Fruit fly (Drosophila melanogaster) whole organism, prepupa: ENCODE results near the gene CG9702.

ENCODE experiments used
- Blimp-1 ChIP-seq: fragments of 200-800 bp; sonication (Bioruptor generic); optimal IDR thresholded peaks from 3 replicates; lab custom pipeline; 2017; ENCODE audit warnings: missing biosample characterization, missing genetic modification characterization, mild to moderate bottlenecking, moderate library complexity, missing genetic modification reagents
- CG10631 ChIP-seq: fragments of 200-800 bp; sonication (Bioruptor generic); optimal IDR thresholded peaks from 2 replicates; lab custom pipeline; 2016; ENCODE audit warnings: missing biosample characterization, missing genetic modification characterization
- CG10669 ChIP-seq: fragments of 200-800 bp; sonication (Bioruptor generic); optimal IDR thresholded peaks from 3 replicates; lab custom pipeline; 2018; ENCODE audit warnings: missing biosample characterization, mild to moderate bottlenecking, missing genetic modification characterization, moderate library complexity
- CG11294 ChIP-seq: fragments of 200-800 bp; sonication (Bioruptor generic); IDR thresholded peaks from 2 replicates; pipeline ENCODE4 v1.3.6; 2022; ENCODE audit warnings: missing biosample characterization, missing genetic modification characterization
- CG11762 ChIP-seq: fragments of 200-800 bp; sonication (Bioruptor generic); optimal IDR thresholded peaks from 3 replicates; lab custom pipeline; 2016; ENCODE audit warnings: missing biosample characterization, missing genetic modification characterization; ENCODE audit not compliant: insufficient read depth
- CG11902 ChIP-seq: fragments of 200-800 bp; sonication (Bioruptor generic); optimal IDR thresholded peaks from 3 replicates; lab custom pipeline; 2016; ENCODE audit warnings: missing biosample characterization, missing genetic modification characterization
- CG15336 ChIP-seq: fragments of 200-800 bp; sonication (Bioruptor generic); IDR thresholded peaks from 2 replicates; pipeline ENCODE4 v1.3.6; 2022; ENCODE audit warnings: missing biosample characterization, missing genetic modification characterization
- CG1621 ChIP-seq: fragments of 200-800 bp; sonication (Bioruptor generic); optimal IDR thresholded peaks from 3 replicates; lab custom pipeline; 2018; ENCODE audit warnings: missing biosample characterization, mild to moderate bottlenecking, missing genetic modification characterization
- CG16779 ChIP-seq: fragments of 200-800 bp; sonication (Bioruptor generic); optimal IDR thresholded peaks from 3 replicates; lab custom pipeline; 2017; ENCODE audit warnings: missing biosample characterization, mild to moderate bottlenecking, missing genetic modification characterization
- CG3032 ChIP-seq: fragments of 200-800 bp; optimal IDR thresholded peaks from 2 replicates; lab custom pipeline; 2019; ENCODE audit warnings: missing biosample characterization, mild to moderate bottlenecking, missing genetic modification characterization, moderate library complexity
- CG32006 ChIP-seq: fragments of 200-800 bp; sonication (Bioruptor generic); optimal IDR thresholded peaks from 3 replicates; lab custom pipeline; 2017; ENCODE audit warnings: missing biosample characterization, mild to moderate bottlenecking, missing genetic modification characterization
- CG34406 ChIP-seq: fragments of 200-800 bp; sonication (Bioruptor generic); optimal IDR thresholded peaks from 3 replicates; lab custom pipeline; 2016; ENCODE audit warnings: missing biosample characterization, missing genetic modification characterization
- CG4318 ChIP-seq: fragments of 200-800 bp; sonication (Bioruptor generic); optimal IDR thresholded peaks from 3 replicates; lab custom pipeline; 2017; ENCODE audit warnings: missing biosample characterization, mild to moderate bottlenecking, missing genetic modification characterization
- CG6163 ChIP-seq: fragments of 200-800 bp; sonication (Bioruptor generic); IDR thresholded peaks from 3 replicates; pipeline ENCODE4 v1.3.6; 2022; ENCODE audit warnings: missing biosample characterization, missing genetic modification characterization
- CG6276 ChIP-seq: fragments of 200-800 bp; sonication (Bioruptor generic); optimal IDR thresholded peaks from 2 replicates; lab custom pipeline; 2017; ENCODE audit warnings: missing biosample characterization, mild to moderate bottlenecking, missing genetic modification characterization
- CG6792 ChIP-seq: fragments of 200-800 bp; sonication (Bioruptor generic); optimal IDR thresholded peaks from 3 replicates; lab custom pipeline; 2016; ENCODE audit warnings: missing biosample characterization, missing genetic modification characterization
- CG6808 ChIP-seq: fragments of 200-800 bp; sonication (Bioruptor generic); optimal IDR thresholded peaks from 3 replicates; lab custom pipeline; 2017; ENCODE audit warnings: missing biosample characterization, missing genetic modification characterization, mild to moderate bottlenecking, moderate library complexity, missing genetic modification reagents
- CG6854 ChIP-seq: fragments of 200-800 bp; sonication (Bioruptor generic); optimal IDR thresholded peaks from 2 replicates; lab custom pipeline; 2017; ENCODE audit warnings: missing biosample characterization, mild to moderate bottlenecking, missing genetic modification characterization
- CG7368 ChIP-seq: fragments of 200-800 bp; sonication (Bioruptor generic); optimal IDR thresholded peaks from 3 replicates; lab custom pipeline; 2016; ENCODE audit warnings: missing biosample characterization, missing genetic modification characterization
- CG8119 ChIP-seq: fragments of 200-800 bp; sonication (Bioruptor generic); IDR thresholded peaks from 3 replicates; pipeline ENCODE4 v1.3.6; 2022; ENCODE audit warnings: missing biosample characterization, missing genetic modification characterization
- CG8319 ChIP-seq: fragments of 200-800 bp; sonication (Bioruptor generic); optimal IDR thresholded peaks from 3 replicates; lab custom pipeline; 2016; ENCODE audit warnings: missing biosample characterization, missing genetic modification characterization
- CG9139 ChIP-seq: fragments of 200-800 bp; sonication (Bioruptor generic); optimal IDR thresholded peaks from 3 replicates; lab custom pipeline; 2017; ENCODE audit warnings: missing biosample characterization, mild to moderate bottlenecking, missing genetic modification characterization
- Eip75B ChIP-seq: fragments of 200-800 bp; sonication (Bioruptor generic); optimal IDR thresholded peaks from 3 replicates; lab custom pipeline; 2016; ENCODE audit warnings: missing biosample characterization, missing genetic modification characterization
- Eip78C ChIP-seq: fragments of 200-800 bp; sonication (Bioruptor generic); peaks from one replicate; lab custom pipeline; 2016; ENCODE audit warnings: missing biosample characterization, missing genetic modification characterization
- Eip93F ChIP-seq: fragments of 200-800 bp; sonication (Bioruptor generic); optimal IDR thresholded peaks from 2 replicates; lab custom pipeline; 2016; ENCODE audit warnings: missing biosample characterization, mild to moderate bottlenecking, missing genetic modification characterization
- Ets96B ChIP-seq: fragments of 200-800 bp; optimal IDR thresholded peaks from 2 replicates; lab custom pipeline; 2019; ENCODE audit warnings: missing biosample characterization, mild to moderate bottlenecking, missing genetic modification characterization, moderate library complexity
- Gug ChIP-seq: fragments of 200-800 bp; sonication (Bioruptor generic); IDR thresholded peaks from 2 replicates; pipeline ENCODE4 v1.3.6; 2022; ENCODE audit warnings: missing biosample characterization, missing genetic modification characterization
- Hr38 ChIP-seq: sonication (Bioruptor generic); optimal IDR thresholded peaks from 2 replicates; lab custom pipeline; 2016; ENCODE audit warnings: missing biosample characterization, missing genetic modification characterization
- Hr39 ChIP-seq: fragments of 200-800 bp; sonication (Bioruptor generic); optimal IDR thresholded peaks from 2 replicates; lab custom pipeline; 2016; ENCODE audit warnings: missing biosample characterization, missing genetic modification characterization
- Hr4 ChIP-seq: fragments of 200-800 bp; sonication (Bioruptor generic); optimal IDR thresholded peaks from 3 replicates; lab custom pipeline; 2016; ENCODE audit warnings: missing biosample characterization, missing genetic modification characterization
- Lpt ChIP-seq: fragments of 200-800 bp; sonication (Bioruptor generic); optimal IDR thresholded peaks from 3 replicates; lab custom pipeline; 2016; ENCODE audit warnings: missing biosample characterization, missing genetic modification characterization
- Met ChIP-seq: fragments of 200-800 bp; sonication (Bioruptor generic); optimal IDR thresholded peaks from 3 replicates; lab custom pipeline; 2016; ENCODE audit warnings: missing biosample characterization, missing genetic modification characterization
- Smox ChIP-seq: fragments of 200-800 bp; sonication (Bioruptor generic); optimal IDR thresholded peaks from 3 replicates; lab custom pipeline; 2016; ENCODE audit warnings: missing biosample characterization, missing genetic modification characterization
- Sox102F ChIP-seq: fragments of 200-800 bp; sonication (Bioruptor generic); optimal IDR thresholded peaks from 2 replicates; lab custom pipeline; 2016; ENCODE audit warnings: missing biosample characterization, mild to moderate bottlenecking, missing genetic modification characterization
- Sox14 ChIP-seq: fragments of 200-800 bp; sonication (Bioruptor generic); optimal IDR thresholded peaks from 3 replicates; lab custom pipeline; 2016; ENCODE audit warnings: missing biosample characterization, missing genetic modification characterization
- Sox15 ChIP-seq: fragments of 200-800 bp; sonication (Bioruptor generic); optimal IDR thresholded peaks from 3 replicates; lab custom pipeline; 2016; ENCODE audit warnings: missing biosample characterization, missing genetic modification characterization
- acj6 ChIP-seq: fragments of 200-800 bp; sonication (Bioruptor generic); optimal IDR thresholded peaks from 3 replicates; lab custom pipeline; 2016; ENCODE audit warnings: missing biosample characterization, missing genetic modification characterization
- dac ChIP-seq: fragments of 200-800 bp; sonication (Bioruptor generic); optimal IDR thresholded peaks from 2 replicates; lab custom pipeline; 2017; ENCODE audit warnings: missing biosample characterization, mild to moderate bottlenecking, missing genetic modification characterization
- esn ChIP-seq: fragments of 200-800 bp; sonication (Bioruptor generic); optimal IDR thresholded peaks from 2 replicates; lab custom pipeline; 2016; ENCODE audit warnings: missing biosample characterization, mild to moderate bottlenecking, missing genetic modification characterization, moderate library complexity
- fd59A ChIP-seq: fragments of 200-800 bp; sonication (Bioruptor generic); optimal IDR thresholded peaks from 2 replicates; lab custom pipeline; 2017; ENCODE audit warnings: missing biosample characterization, mild to moderate bottlenecking, missing genetic modification characterization, missing genetic modification reagents
- fd85E ChIP-seq: fragments of 200-800 bp; sonication (Bioruptor generic); optimal IDR thresholded peaks from 3 replicates; lab custom pipeline; 2016; ENCODE audit warnings: missing biosample characterization, missing genetic modification characterization
- fkh ChIP-seq: fragments of 200-800 bp; sonication (Bioruptor generic); optimal IDR thresholded peaks from 3 replicates; lab custom pipeline; 2017; ENCODE audit warnings: missing biosample characterization, mild to moderate bottlenecking, missing genetic modification characterization, moderate library complexity
- lz ChIP-seq: fragments of 200-800 bp; sonication (Bioruptor generic); optimal IDR thresholded peaks from 3 replicates; lab custom pipeline; 2016; ENCODE audit warnings: missing biosample characterization, missing genetic modification characterization
- net ChIP-seq: fragments of 200-800 bp; sonication (Bioruptor generic); optimal IDR thresholded peaks from 3 replicates; lab custom pipeline; 2016; ENCODE audit warnings: missing biosample characterization, missing genetic modification characterization
- pdm3 ChIP-seq: fragments of 200-800 bp; sonication (Bioruptor generic); optimal IDR thresholded peaks from 3 replicates; lab custom pipeline; 2016; ENCODE audit warnings: missing biosample characterization, missing genetic modification characterization
- salr ChIP-seq, 2 experiments: fragments of 200-800 bp; sonication (Bioruptor generic); optimal IDR thresholded peaks; 3 replicates each; lab custom pipeline; 2016 to 2018; ENCODE audit warnings: missing biosample characterization in 2 of 2, missing genetic modification characterization in 2 of 2, mild to moderate bottlenecking in 1 of 2
- spab ChIP-seq: fragments of 200-800 bp; sonication (Bioruptor generic); optimal IDR thresholded peaks from 2 replicates; lab custom pipeline; 2017; ENCODE audit warnings: missing biosample characterization, mild to moderate bottlenecking, missing genetic modification characterization, missing genetic modification reagents
- ss ChIP-seq, 2 experiments: fragments of 200-800 bp; sonication (Bioruptor generic); optimal IDR thresholded peaks; 2 replicates in 1 of 2; 3 replicates in 1 of 2; lab custom pipeline; 2017 to 2018; ENCODE audit warnings: mild to moderate bottlenecking in 2 of 2, missing biosample characterization in 2 of 2, missing genetic modification characterization in 2 of 2, moderate library complexity in 1 of 2
- svp ChIP-seq: fragments of 200-800 bp; sonication (Bioruptor generic); peaks from one replicate; lab custom pipeline; 2016; ENCODE audit warnings: missing biosample characterization, missing genetic modification characterization
- topi ChIP-seq: fragments of 200-800 bp; sonication (Bioruptor generic); optimal IDR thresholded peaks from 3 replicates; lab custom pipeline; 2016; ENCODE audit warnings: missing biosample characterization, missing genetic modification characterization

CG9702 gene

dm6 chr3R:30600154-30601009 lies 21.2 kb downstream of the CG9702 start:
- TF ChIP-seq CG6276 (GFP tag; lab: Kevin White, UChicago) (peak; percentile 86), topi (GFP tag; lab: Kevin White, UChicago) (peak; percentile 94), Eip75B (peak; percentile 95), CG10669 (GFP tag; lab: Kevin White, UChicago) (peak; percentile 84), Eip93F (GFP tag; lab: Kevin White, UChicago) (peak; percentile 90), CG32006 (GFP tag; lab: Kevin White, UChicago) (peak; percentile 90), CG11294 (GFP tag; lab: Robert Waterston, UW) (peak; percentile 91), CG15336 (peak; percentile 97), Ets96B (peak; percentile 82), esn (GFP tag; lab: Kevin White, UChicago) (peak; percentile 96), Lpt (GFP tag; lab: Kevin White, UChicago) (peak; percentile 79), salr (GFP tag; optimal IDR thresholded peaks at IDR 0.05; lab: Kevin White, UChicago) (peak; percentile 74 to 89), Smox (peak; percentile 93), CG3032 (peak; percentile 81), Gug (GFP tag; lab: Robert Waterston, UW) (peak; percentile 91), CG6854 (GFP tag; lab: Kevin White, UChicago) (peak; percentile 24), acj6 (GFP tag; lab: Kevin White, UChicago) (peak; percentile 92), Sox102F (GFP tag; lab: Kevin White, UChicago) (peak; percentile 96), Blimp-1 (GFP tag; lab: Kevin White, UChicago) (peak; percentile 64), fkh (GFP tag; lab: Kevin White, UChicago) (peak; percentile 52), CG6808 (peak; percentile 63), Hr38 (GFP tag; lab: Kevin White, UChicago) (no peak), spab (GFP tag; lab: Kevin White, UChicago) (peak; percentile 65), CG9139 (GFP tag; lab: Kevin White, UChicago) (peak; percentile 80), Hr4 (GFP tag; lab: Kevin White, UChicago) (peak; percentile 94), ss (GFP tag; optimal IDR thresholded peaks at IDR 0.05; lab: Kevin White, UChicago) (peak; percentile 57 to 80), fd59A (peak; percentile 74), CG11762 (GFP tag; lab: Kevin White, UChicago) (peak; percentile 77), Sox14 (peak; percentile 93), net (GFP tag; lab: Kevin White, UChicago) (peak; percentile 95), CG4318 (peak; percentile 68), CG11902 (GFP tag; lab: Kevin White, UChicago) (peak; percentile 83), CG6792 (GFP tag; lab: Kevin White, UChicago) (peak; percentile 94), Eip78C (GFP tag; lab: Kevin White, UChicago) (peak; percentile 99), pdm3 (GFP tag; lab: Kevin White, UChicago) (peak; percentile 93), CG10631 (GFP tag; lab: Kevin White, UChicago) (peak; percentile 90), Sox15 (GFP tag; lab: Kevin White, UChicago) (peak; percentile 75), CG16779 (peak; percentile 87), fd85E (GFP tag; lab: Kevin White, UChicago) (peak; percentile 68), Hr39 (peak; percentile 86), CG34406 (GFP tag; lab: Kevin White, UChicago) (peak; percentile 93), CG8319 (peak; percentile 76), dac (GFP tag; lab: Kevin White, UChicago) (peak; percentile 66), CG7368 (peak; percentile 94), CG1621 (tag; lab: Kevin White, UChicago) (peak; percentile 81), Met (peak; percentile 93), CG6163 (GFP tag; lab: Robert Waterston, UW) (peak; percentile 98), lz (GFP tag; lab: Kevin White, UChicago) (peak; percentile 93), CG8119 (GFP tag; lab: Robert Waterston, UW) (peak; percentile 95), svp (GFP tag; lab: Kevin White, UChicago) (peak; percentile 96)
